Worm (Caenorhabditis elegans): Measurements from ENCODE around the gene C06A1.6.

ce11 chrII:10551985-10552736 lies 12.3 kb downstream of the C06A1.6 start:
- peak; percentile 96 for TF ChIP-seq nhr-25 (tag; optimal IDR thresholded peaks at IDR 0.05)
- peak; percentile 13 for TF ChIP-seq daf-12 (tag; optimal IDR thresholded peaks at IDR 0.05)
- TF ChIP-seq fkh-10 (GFP tag; optimal IDR thresholded peaks at IDR 0.05) = peak; percentile 95
- peak; percentile 97 for TF ChIP-seq egl-5 (tag; optimal IDR thresholded peaks at IDR 0.05)
- TF ChIP-seq nhr-12 (tag; optimal IDR thresholded peaks at IDR 0.05) = no peak
- peak; percentile 29 to 80 for TF ChIP-seq eor-1 (tag; optimal IDR thresholded peaks at IDR 0.05)
- peak; percentile 79 for TF ChIP-seq unc-62 (GFP tag; optimal IDR thresholded peaks at IDR 0.05)
- TF ChIP-seq lin-15B (tag; optimal IDR thresholded peaks at IDR 0.05) = peak; percentile 71
- TF ChIP-seq egl-27 (tag; optimal IDR thresholded peaks at IDR 0.05) = peak; percentile 72
- TF ChIP-seq lin-39 (tag; optimal IDR thresholded peaks at IDR 0.05) = peak; percentile 80
- TF ChIP-seq mdl-1 (tag; optimal IDR thresholded peaks at IDR 0.05) = peak; percentile 84
- TF ChIP-seq ztf-11 (tag; optimal IDR thresholded peaks at IDR 0.05) = no peak
- TF ChIP-seq jun-1 (tag; optimal IDR thresholded peaks at IDR 0.05) = peak; percentile 98
